Fruit fly (Drosophila melanogaster): Measurements from ENCODE around the gene mus302.

Gene mus302

DNA sequence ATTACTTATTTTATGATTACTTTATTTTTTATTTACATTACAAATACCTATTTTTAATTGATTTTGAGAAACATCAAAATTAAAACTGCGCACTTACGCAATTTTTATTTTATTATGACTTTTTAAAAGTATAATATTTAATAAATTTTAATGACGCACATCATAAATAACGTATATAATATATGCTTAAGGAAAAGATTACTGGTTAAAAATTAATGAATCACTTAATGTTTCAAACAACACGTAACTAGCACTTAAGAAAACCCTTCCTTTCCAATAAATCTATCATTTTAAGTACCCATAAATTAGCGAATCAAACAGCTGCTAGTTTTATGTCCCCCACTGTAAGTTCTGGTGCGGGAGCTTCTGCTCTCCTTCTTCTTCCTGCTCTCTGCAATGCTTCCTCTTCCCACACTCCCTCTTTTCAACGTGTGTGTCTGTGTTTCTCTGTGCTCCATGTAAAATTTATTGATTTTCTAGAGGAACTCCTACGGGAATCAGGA is 27.3 kb upstream of the mus302 start (continued):
- peak; percentile 37 for TF ChIP-seq topi (GFP tag; optimal IDR thresholded peaks at IDR 0.05)
- peak; percentile 76 for TF ChIP-seq CG4318 (GFP tag; optimal IDR thresholded peaks at IDR 0.05)
- TF ChIP-seq Ets96B (tag; optimal IDR thresholded peaks at IDR 0.05): peak; percentile 89
- TF ChIP-seq Ets21C (GFP tag; optimal IDR thresholded peaks at IDR 0.05): peak; percentile 37
- TF ChIP-seq CG6854 (GFP tag; optimal IDR thresholded peaks at IDR 0.05): peak; percentile 55
- TF ChIP-seq CG3919 (GFP tag; optimal IDR thresholded peaks at IDR 0.05): peak; percentile 80
- peak; percentile 80 for TF ChIP-seq CG15336 (GFP tag; IDR thresholded peaks at IDR 0.05)
- TF ChIP-seq esn (GFP tag; optimal IDR thresholded peaks at IDR 0.05): peak; percentile 80
- no peak for TF ChIP-seq fd85E (GFP tag; optimal IDR thresholded peaks at IDR 0.05)

DNA sequence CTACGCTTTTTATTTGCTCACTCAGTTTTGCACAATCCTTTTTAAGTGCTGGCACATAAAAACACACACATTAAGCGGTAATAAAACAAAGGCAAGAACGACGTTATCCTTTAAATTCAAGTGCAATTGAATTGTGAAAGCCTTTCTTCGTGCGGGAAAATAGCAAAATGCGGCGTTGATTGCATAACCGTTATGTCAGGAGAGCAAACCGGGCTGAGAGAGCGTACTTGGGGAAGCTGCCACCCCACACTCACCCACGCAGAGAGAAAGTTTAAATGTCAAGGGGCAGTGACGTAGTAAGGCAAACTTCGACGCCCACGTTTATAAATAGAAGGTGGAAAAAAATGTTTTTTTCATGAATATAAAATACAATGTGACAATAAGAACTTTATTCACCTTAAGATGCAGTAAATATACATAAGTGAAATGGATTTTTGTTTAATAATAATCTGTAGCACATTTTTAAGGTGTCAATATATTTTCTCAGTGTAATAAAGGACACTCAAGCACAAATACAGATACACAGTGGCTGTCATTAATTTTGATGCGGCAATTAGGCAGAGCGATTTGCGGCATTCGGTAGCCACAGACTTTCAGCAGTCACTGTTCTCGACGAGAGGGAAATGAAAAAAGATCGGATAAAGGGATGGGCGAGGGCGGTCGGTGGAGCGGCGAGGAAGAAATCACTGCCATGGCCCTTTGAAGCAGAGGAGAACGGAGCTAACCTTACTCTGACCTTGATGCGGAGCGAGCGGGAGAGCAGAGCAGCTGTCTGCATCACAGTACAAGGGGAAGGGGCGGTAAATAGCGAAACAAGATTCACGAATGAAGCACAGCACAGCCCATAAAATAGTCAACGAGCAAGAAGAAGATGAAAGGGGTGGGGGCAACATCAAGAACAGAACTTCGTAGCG is 26.5 kb upstream of the mus302 start:
- TF ChIP-seq Hr39 (GFP tag; optimal IDR thresholded peaks at IDR 0.05): peak; percentile 42
- TF ChIP-seq Hr38 (GFP tag; optimal IDR thresholded peaks at IDR 0.05): no peak
- TF ChIP-seq CG10669 (GFP tag; optimal IDR thresholded peaks at IDR 0.05): peak; percentile 61
- peak; percentile 56 for TF ChIP-seq pdm3 (GFP tag; optimal IDR thresholded peaks at IDR 0.05)
- peak; percentile 42 for TF ChIP-seq lz (GFP tag; optimal IDR thresholded peaks at IDR 0.05)
- no peak for TF ChIP-seq Lpt (GFP tag; optimal IDR thresholded peaks at IDR 0.05)
- TF ChIP-seq acj6 (GFP tag; optimal IDR thresholded peaks at IDR 0.05): peak; percentile 51
- peak; percentile 24 for TF ChIP-seq CG7368 (GFP tag; optimal IDR thresholded peaks at IDR 0.05)
- peak; percentile 86 for TF ChIP-seq Eip78C (GFP tag)
- TF ChIP-seq CG11762 (GFP tag; optimal IDR thresholded peaks at IDR 0.05; ENCODE audit: insufficient read depth): no peak
- peak; percentile 62 for TF ChIP-seq CG8632 (GFP tag; optimal IDR thresholded peaks at IDR 0.05)
- TF ChIP-seq Sox14 (GFP tag; optimal IDR thresholded peaks at IDR 0.05): peak; percentile 34
- TF ChIP-seq CG32006 (GFP tag; optimal IDR thresholded peaks at IDR 0.05): peak; percentile 12
- no peak for TF ChIP-seq fd85E (GFP tag; optimal IDR thresholded peaks at IDR 0.05)
- TF ChIP-seq Gug (GFP tag; IDR thresholded peaks at IDR 0.05): no peak
- peak; percentile 35 for TF ChIP-seq CG34406 (GFP tag; optimal IDR thresholded peaks at IDR 0.05)
- TF ChIP-seq net (GFP tag; optimal IDR thresholded peaks at IDR 0.05): no peak
- peak; percentile 51 for TF ChIP-seq achi (GFP tag; optimal IDR thresholded peaks at IDR 0.05)
- TF ChIP-seq CG6854 (GFP tag; optimal IDR thresholded peaks at IDR 0.05): no peak
- TF ChIP-seq Met (GFP tag; optimal IDR thresholded peaks at IDR 0.05): peak; percentile 59
- peak; percentile 38 for TF ChIP-seq Hr4 (GFP tag; optimal IDR thresholded peaks at IDR 0.05)
- peak; percentile 48 to 55 for TF ChIP-seq salr (GFP tag; optimal IDR thresholded peaks at IDR 0.05)
- TF ChIP-seq fd59A (GFP tag; optimal IDR thresholded peaks at IDR 0.05): peak; percentile 29
- no peak for TF ChIP-seq Eip93F (GFP tag; optimal IDR thresholded peaks at IDR 0.05)
- peak; percentile 6 to 8 for TF ChIP-seq ss (GFP tag; optimal IDR thresholded peaks at IDR 0.05)
- TF ChIP-seq CG6163 (GFP tag; IDR thresholded peaks at IDR 0.05): peak; percentile 30; the same call in 1 of the 3 replicates
- TF ChIP-seq CG16779 (tag; optimal IDR thresholded peaks at IDR 0.05): no peak
- peak; percentile 42 for TF ChIP-seq CG9139 (GFP tag; optimal IDR thresholded peaks at IDR 0.05)
- peak; percentile 53 for TF ChIP-seq OdsH (GFP tag; optimal IDR thresholded peaks at IDR 0.05)
- TF ChIP-seq CG6276 (GFP tag; optimal IDR thresholded peaks at IDR 0.05): no peak
- no peak for TF ChIP-seq CG6808 (GFP tag; optimal IDR thresholded peaks at IDR 0.05)
- peak; percentile 85 for TF ChIP-seq svp (GFP tag)
- TF ChIP-seq Eip75B (GFP tag; optimal IDR thresholded peaks at IDR 0.05): peak; percentile 65
- TF ChIP-seq Sox15 (GFP tag; optimal IDR thresholded peaks at IDR 0.05): peak; percentile 9
- TF ChIP-seq CG11294 (GFP tag; IDR thresholded peaks at IDR 0.05): 0 out of 2 replicates have a peak, but pooled peaks have one; percentile 9
- peak; percentile 48 for TF ChIP-seq CG3919 (GFP tag; optimal IDR thresholded peaks at IDR 0.05)
- TF ChIP-seq Ets21C (GFP tag; optimal IDR thresholded peaks at IDR 0.05): peak; percentile 14
- TF ChIP-seq cyc (GFP tag; optimal IDR thresholded peaks at IDR 0.05): peak; percentile 36
- TF ChIP-seq CG1621 (tag; optimal IDR thresholded peaks at IDR 0.05): peak; percentile 45
- TF ChIP-seq fkh (GFP tag; optimal IDR thresholded peaks at IDR 0.05): no peak
- peak; percentile 29 for TF ChIP-seq spab (GFP tag; optimal IDR thresholded peaks at IDR 0.05)
- no peak for TF ChIP-seq CG8319 (GFP tag; optimal IDR thresholded peaks at IDR 0.05)

All from whole organism, prepupa.